Fruit fly (Drosophila melanogaster): ENCODE data around the gene nht.

dm6 chr2L:15330641-15331040 is 11.9 kb upstream of the nht start:
- TF ChIP-seq CG1620 (GFP tag; optimal IDR thresholded peaks at IDR 0.05) (no peak), CG5204 (GFP tag; optimal IDR thresholded peaks at IDR 0.05) (no peak), CG11617 (GFP tag; optimal IDR thresholded peaks at IDR 0.05) (no peak), bab1 (GFP tag; optimal IDR thresholded peaks at IDR 0.05) (no peak), Hr96 (GFP tag; optimal IDR thresholded peaks at IDR 0.05) (no peak), Crg-1 (GFP tag; optimal IDR thresholded peaks at IDR 0.05) (no peak)

Data from whole organism, adult.